Worm (Caenorhabditis elegans) whole organism, L2 larva: ENCODE data around the gene C10A4.13.

Experiments used
- R02D3.7 ChIP-seq: fragments of 150-350 bp; optimal IDR thresholded peaks from 2 replicates; lab custom pipeline; 2014; ENCODE audit warnings: missing biosample characterization, missing genetic modification characterization
- Y55F3AM.14 ChIP-seq: fragments of 200-800 bp; sonication (Bioruptor generic); optimal IDR thresholded peaks from 2 replicates; lab custom pipeline; 2018; ENCODE audit warnings: mild to moderate bottlenecking, missing genetic modification characterization, missing compliant biosample characterization
- ZK546.5 ChIP-seq: sonication (generic microtip); optimal IDR thresholded peaks from 2 replicates; lab custom pipeline; 2017; ENCODE audit warnings: missing biosample characterization, missing genetic modification characterization
- alr-1 ChIP-seq: fragments of 150-350 bp; optimal IDR thresholded peaks from 2 replicates; lab custom pipeline; 2014; ENCODE audit warnings: missing biosample characterization, missing genetic modification characterization
- ama-1 ChIP-seq: fragments of 150-350 bp; optimal IDR thresholded peaks from 2 replicates; lab custom pipeline; 2018; ENCODE audit warnings: inconsistent platforms
- blmp-1 ChIP-seq: sonication (generic microtip); optimal IDR thresholded peaks from 2 replicates; lab custom pipeline; 2017; ENCODE audit warnings: missing genetic modification characterization, mild to moderate bottlenecking, missing compliant biosample characterization, antibody characterized with exemption, moderate library complexity; ENCODE audit not compliant: insufficient read depth
- ceh-16 ChIP-seq: fragments of 150-350 bp; optimal IDR thresholded peaks from 2 replicates; lab custom pipeline; 2014; ENCODE audit warnings: missing biosample characterization, missing genetic modification characterization
- crh-2 ChIP-seq: sonication (generic microtip); optimal IDR thresholded peaks from 2 replicates; lab custom pipeline; 2017; ENCODE audit warnings: missing biosample characterization, missing genetic modification characterization
- egl-27 ChIP-seq: sonication (generic microtip); optimal IDR thresholded peaks from 3 replicates; lab custom pipeline; 2017; ENCODE audit warnings: missing biosample characterization, missing genetic modification reagents, missing genetic modification characterization
- fos-1 ChIP-seq: fragments of 150-350 bp; optimal IDR thresholded peaks from 2 replicates; lab custom pipeline; 2014; ENCODE audit warnings: missing biosample characterization, missing genetic modification characterization
- mbf-1 ChIP-seq: sonication (generic microtip); optimal IDR thresholded peaks from 2 replicates; lab custom pipeline; 2017; ENCODE audit warnings: missing biosample characterization, missing genetic modification characterization
- nhr-11 ChIP-seq: fragments of 150-350 bp; optimal IDR thresholded peaks from 2 replicates; lab custom pipeline; 2014; ENCODE audit warnings: missing biosample characterization, missing genetic modification characterization
- nhr-12 ChIP-seq: fragments of 150-350 bp; optimal IDR thresholded peaks from 2 replicates; lab custom pipeline; 2014; ENCODE audit warnings: missing biosample characterization, missing genetic modification characterization
- nhr-129 ChIP-seq: fragments of 150-350 bp; optimal IDR thresholded peaks from 2 replicates; lab custom pipeline; 2014; ENCODE audit warnings: missing biosample characterization, missing genetic modification characterization
- nhr-21 ChIP-seq: fragments of 150-350 bp; optimal IDR thresholded peaks from 2 replicates; lab custom pipeline; 2014; ENCODE audit warnings: missing biosample characterization, missing genetic modification characterization
- nhr-23 ChIP-seq: fragments of 150-350 bp; optimal IDR thresholded peaks from 2 replicates; lab custom pipeline; 2014; ENCODE audit warnings: missing biosample characterization, missing genetic modification reagents, missing genetic modification characterization
- nhr-237 ChIP-seq: fragments of 150-350 bp; optimal IDR thresholded peaks from 2 replicates; lab custom pipeline; 2014; ENCODE audit warnings: missing biosample characterization, missing genetic modification characterization
- nhr-25 ChIP-seq: fragments of 150-350 bp; sonication (generic microtip); optimal IDR thresholded peaks from 3 replicates; lab custom pipeline; 2014; ENCODE audit warnings: missing biosample characterization, missing genetic modification characterization
- nhr-77 ChIP-seq: fragments of 150-350 bp; optimal IDR thresholded peaks from 2 replicates; lab custom pipeline; 2014; ENCODE audit warnings: missing biosample characterization, missing genetic modification characterization
- peb-1 ChIP-seq: fragments of 150-350 bp; optimal IDR thresholded peaks from 2 replicates; lab custom pipeline; 2014; ENCODE audit warnings: missing biosample characterization, missing genetic modification characterization
- sem-4 ChIP-seq: fragments of 150-350 bp; optimal IDR thresholded peaks from 2 replicates; lab custom pipeline; 2014; ENCODE audit warnings: missing biosample characterization, missing genetic modification reagents, missing genetic modification characterization
- skn-1 ChIP-seq: sonication (generic microtip); optimal IDR thresholded peaks from 2 replicates; lab custom pipeline; 2017; ENCODE audit warnings: missing biosample characterization, missing genetic modification characterization
- sma-3 ChIP-seq: sonication (generic microtip); optimal IDR thresholded peaks from 2 replicates; lab custom pipeline; 2016; ENCODE audit warnings: missing genetic modification reagents, missing genetic modification characterization, missing compliant biosample characterization
- sma-9 ChIP-seq, 2 experiments: fragments of 150-350 bp in 1 of 2; sonication (generic microtip) in 1 of 2; optimal IDR thresholded peaks; 2 replicates each; lab custom pipeline; 2014 to 2016; ENCODE audit warnings: missing genetic modification characterization in 2 of 2, mild to moderate bottlenecking in 1 of 2, missing biosample characterization in 1 of 2, missing compliant biosample characterization in 1 of 2, missing genetic modification reagents in 1 of 2, moderate library complexity in 1 of 2
- unc-39 ChIP-seq: fragments of 150-350 bp; optimal IDR thresholded peaks from 2 replicates; lab custom pipeline; 2014; ENCODE audit warnings: missing biosample characterization, missing genetic modification characterization
- unc-55 ChIP-seq: fragments of 150-350 bp; sonication (generic microtip); optimal IDR thresholded peaks from 3 replicates; lab custom pipeline; 2014; ENCODE audit warnings: missing biosample characterization, missing genetic modification reagents, missing genetic modification characterization
- unc-62 ChIP-seq: fragments of 150-350 bp; optimal IDR thresholded peaks from 2 replicates; lab custom pipeline; 2014; ENCODE audit warnings: missing biosample characterization, missing genetic modification reagents, missing genetic modification characterization
- zag-1 ChIP-seq: fragments of 150-350 bp; optimal IDR thresholded peaks from 2 replicates; lab custom pipeline; 2014; ENCODE audit warnings: missing biosample characterization, missing genetic modification characterization
- ztf-1 ChIP-seq: fragments of 200-800 bp; sonication (Bioruptor generic); conservative IDR thresholded peaks from 2 replicates; pipeline ENCODE4 v1.3.6; 2022; ENCODE audit warnings: missing genetic modification characterization, missing compliant biosample characterization
- ztf-4 ChIP-seq: fragments of 150-350 bp; optimal IDR thresholded peaks from 2 replicates; lab custom pipeline; 2014; ENCODE audit warnings: missing biosample characterization, missing genetic modification characterization

Gene C10A4.13

DNA sequence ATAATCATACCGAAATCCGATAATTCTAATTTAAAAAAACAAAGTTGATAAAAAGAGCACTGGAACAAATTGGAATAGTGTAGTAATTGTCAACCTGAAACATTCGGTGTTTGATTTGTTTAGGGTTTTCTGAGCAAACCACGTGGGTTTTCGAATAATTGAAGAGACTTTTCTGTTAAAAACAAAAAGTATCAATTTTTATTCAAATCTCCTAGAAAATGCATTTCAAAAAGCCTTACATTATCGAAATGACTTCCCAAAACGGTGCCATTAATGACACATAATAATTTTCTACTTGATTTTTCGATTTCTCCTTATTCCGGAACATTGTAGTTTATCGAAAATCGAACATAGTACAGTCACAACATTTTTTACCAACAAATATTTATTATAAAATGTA lies at the start of gene C10A4.13:
TSS of gene C10A4.13 (minus strand) at position 101 of the 400 bp plus-strand sequence.
- TF ChIP-seq nhr-77 (no peak), egl-27 (tag; lab: Kevin White, UChicago) (no peak), nhr-237 (tag; lab: Kevin White, UChicago) (no peak), ama-1 (lab: Kevin White, UChicago) (no peak), peb-1 (tag; lab: Kevin White, UChicago) (no peak), blmp-1 (tag; lab: Kevin White, UChicago) (no peak), nhr-25 (tag; lab: Kevin White, UChicago) (no peak), zag-1 (no peak), nhr-21 (tag; lab: Kevin White, UChicago) (no peak), fos-1 (tag; lab: Kevin White, UChicago) (no peak), unc-62 (GFP tag; lab: Kevin White, UChicago) (no peak), ztf-4 (no peak)

DNA sequence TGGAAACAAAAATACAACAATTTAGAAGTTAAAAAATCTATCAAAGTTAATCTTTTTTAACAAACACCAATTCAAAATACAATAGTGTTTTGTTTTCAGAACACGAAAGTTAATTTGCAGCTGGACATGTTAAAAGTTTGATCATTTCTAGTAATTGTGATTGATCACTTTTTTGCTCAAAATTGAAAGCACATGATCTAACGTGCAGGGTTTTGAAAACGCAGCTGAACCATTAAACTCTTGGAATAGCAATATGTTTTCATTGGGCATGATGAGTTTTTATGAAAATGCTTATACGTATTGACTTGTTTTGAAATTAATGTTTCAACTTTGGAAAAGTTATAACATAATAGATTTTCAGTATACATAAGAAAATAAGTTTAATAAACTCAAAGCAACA lies 49.5 kb upstream of the C10A4.13 start:
- TF ChIP-seq nhr-11 (tag; lab: Kevin White, UChicago) (no peak), crh-2 (tag; lab: Kevin White, UChicago) (no peak), sem-4 (tag; lab: Kevin White, UChicago) (no peak), skn-1 (tag; lab: Kevin White, UChicago) (no peak)
- TF ChIP-seq, all 48 proteins: peak for 0

DNA sequence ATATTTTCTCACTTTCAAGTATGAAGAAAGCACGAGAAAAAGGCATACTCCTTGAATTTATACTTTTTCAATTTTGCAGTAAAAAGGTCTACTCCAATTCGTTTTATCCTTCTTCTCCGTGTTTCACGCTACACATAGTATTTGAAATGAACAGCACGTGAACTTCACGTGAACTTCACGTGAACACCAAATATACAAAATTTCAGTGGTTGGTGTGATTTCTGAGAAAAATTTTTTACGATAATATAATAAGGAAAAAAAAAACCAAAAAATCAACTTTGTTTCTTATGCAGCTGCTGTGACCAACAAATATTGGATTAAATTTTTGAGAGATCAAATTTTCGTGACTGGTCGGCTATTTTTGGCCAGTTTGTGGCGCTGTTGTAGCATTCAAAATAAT lies 48.6 kb upstream of the C10A4.13 start:
- peak; percentile 21 for TF ChIP-seq sma-9 (GFP tag; optimal IDR thresholded peaks at IDR 0.05; lab: Kevin White, UChicago)
- TF ChIP-seq sma-9 (tag; optimal IDR thresholded peaks at IDR 0.05; lab: Kevin White, UChicago), result no peak
- no peak for TF ChIP-seq nhr-21 (tag; lab: Kevin White, UChicago)

DNA sequence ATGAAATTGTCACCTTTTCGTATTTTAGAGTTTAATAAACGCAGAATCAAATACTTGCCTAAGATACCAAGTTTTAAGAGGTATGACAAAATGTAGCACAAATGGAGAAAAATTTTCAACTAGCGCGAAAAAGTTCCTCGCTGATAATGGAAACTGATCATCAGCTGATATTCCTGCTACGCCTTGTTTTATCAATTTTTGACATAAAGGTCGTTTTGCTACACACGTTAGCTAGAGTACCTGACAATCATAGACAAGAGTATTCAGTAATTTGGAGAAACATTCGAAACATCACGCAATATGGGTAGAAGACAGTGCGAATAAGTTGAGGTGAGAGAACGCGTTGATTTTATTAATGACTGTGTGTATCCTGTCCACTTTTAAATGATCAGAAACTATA lies 47.9 kb upstream of the C10A4.13 start:
- no peak for TF ChIP-seq nhr-23
- no peak for TF ChIP-seq unc-39 (tag; lab: Kevin White, UChicago)
- peak; percentile 32 for TF ChIP-seq nhr-129
- TF ChIP-seq blmp-1 (tag; lab: Kevin White, UChicago), result no peak
- TF ChIP-seq nhr-21 (tag; lab: Kevin White, UChicago), result no peak
- peak; percentile 4 for TF ChIP-seq crh-2 (tag; lab: Kevin White, UChicago)
- TF ChIP-seq mbf-1 (tag; lab: Kevin White, UChicago), result no peak
- no peak for TF ChIP-seq nhr-12
- no peak for TF ChIP-seq ceh-16 (tag; lab: Kevin White, UChicago)
- no peak for TF ChIP-seq ama-1 (lab: Kevin White, UChicago)
- TF ChIP-seq sma-9 (GFP tag; optimal IDR thresholded peaks at IDR 0.05; lab: Kevin White, UChicago), result peak; percentile 41
- TF ChIP-seq sma-9 (tag; optimal IDR thresholded peaks at IDR 0.05; lab: Kevin White, UChicago), result no peak
- TF ChIP-seq nhr-77, result no peak
- TF ChIP-seq ztf-4, result no peak
- peak; percentile 34 for TF ChIP-seq fos-1 (tag; lab: Kevin White, UChicago)
- no peak for TF ChIP-seq ztf-1 (GFP tag; lab: Robert Waterston, UW)
- TF ChIP-seq sem-4 (tag; lab: Kevin White, UChicago), result no peak
- no peak for TF ChIP-seq R02D3.7
- TF ChIP-seq ZK546.5, result no peak

DNA sequence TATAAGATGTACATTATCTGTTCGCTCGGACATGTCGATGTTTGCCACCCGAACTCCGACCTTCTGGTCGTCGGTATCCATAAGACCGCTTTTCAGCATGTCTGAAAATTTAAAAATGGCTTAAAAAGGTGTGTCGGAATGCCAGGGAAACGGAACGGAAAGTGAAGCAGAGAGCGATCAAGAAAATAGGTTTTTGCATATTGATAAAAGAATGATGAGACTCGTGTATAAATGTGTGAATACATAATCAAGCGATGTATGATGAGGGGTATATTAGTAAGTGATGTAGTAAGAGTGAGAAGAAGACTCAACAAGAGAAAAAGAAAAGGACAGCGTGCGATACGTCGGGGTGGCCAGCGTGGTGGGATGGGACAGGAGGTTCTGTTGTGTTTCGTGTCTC lies 44.6 kb upstream of the C10A4.13 start, which contains the start of gene acl-12:
TSS of gene acl-12 (minus strand) at position 101 of the 400 bp plus-strand sequence.
- TF ChIP-seq sma-9 (GFP tag; optimal IDR thresholded peaks at IDR 0.05; lab: Kevin White, UChicago), result no peak
- no peak for TF ChIP-seq sma-9 (tag; optimal IDR thresholded peaks at IDR 0.05; lab: Kevin White, UChicago)
- TF ChIP-seq unc-39 (tag; lab: Kevin White, UChicago), result no peak
- no peak for TF ChIP-seq egl-27 (tag; lab: Kevin White, UChicago)
- no peak for TF ChIP-seq Y55F3AM.14 (GFP tag; lab: Kevin White, UChicago)
- no peak for TF ChIP-seq ama-1 (lab: Kevin White, UChicago)
- peak; percentile 12 for TF ChIP-seq nhr-129
- peak; percentile 39 for TF ChIP-seq unc-55 (GFP tag; lab: Kevin White, UChicago)

DNA sequence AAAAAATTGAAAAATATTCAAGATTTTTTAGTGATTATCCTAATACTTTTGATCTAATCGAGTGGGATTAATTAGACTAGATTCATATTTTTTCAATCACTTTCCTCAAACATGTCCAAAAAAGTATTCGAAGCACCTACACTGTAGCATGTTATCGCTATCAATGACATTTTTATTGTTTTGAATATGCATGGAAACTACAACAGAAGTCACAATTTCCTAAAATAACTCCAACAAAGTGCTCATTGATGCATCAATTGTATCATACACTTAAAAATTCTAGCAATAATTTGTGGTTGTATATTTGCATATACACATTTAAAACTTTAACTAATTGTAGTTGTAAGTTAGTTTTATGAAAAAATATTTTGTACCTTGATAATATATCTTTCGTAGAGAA lies 42.3 kb upstream of the C10A4.13 start:
- TF ChIP-seq fos-1 (tag; lab: Kevin White, UChicago) (peak; percentile 0), nhr-77 (no peak), sem-4 (tag; lab: Kevin White, UChicago) (no peak), nhr-23 (no peak)

DNA sequence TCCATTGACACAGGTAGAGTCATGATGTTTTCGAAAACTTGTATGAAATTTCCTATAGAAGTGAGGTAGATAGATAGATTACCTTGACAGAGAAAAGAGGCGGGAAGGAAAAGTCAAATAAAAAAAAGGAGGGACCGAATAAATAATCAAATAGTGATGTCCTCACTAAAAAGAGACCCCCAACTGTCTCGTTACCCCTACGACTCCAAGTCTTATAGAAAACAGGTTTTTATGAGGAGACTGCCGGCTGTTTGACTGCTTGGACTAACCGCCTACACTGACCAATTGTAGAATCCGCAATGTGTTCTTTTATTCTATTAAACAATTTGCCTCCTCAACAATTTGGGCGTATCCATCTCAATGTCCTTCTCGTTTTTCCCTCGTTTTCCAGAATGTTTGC lies 40.1 kb upstream of the C10A4.13 start, which contains the start of gene C01C10.2:
TSS of gene C01C10.2 (minus strand) at position 170 of the 400 bp plus-strand sequence.
- TF ChIP-seq nhr-129 (no peak), nhr-25 (tag; lab: Kevin White, UChicago) (peak; percentile 45), alr-1 (no peak), skn-1 (tag; lab: Kevin White, UChicago) (no peak), sem-4 (tag; lab: Kevin White, UChicago) (peak; percentile 31), nhr-77 (no peak), sma-3 (peak; percentile 32)
